Worm (Caenorhabditis elegans) whole organism, L1 larva: ENCODE data around the gene srj-23.

ENCODE experiments used
- C16A3.4 ChIP-seq: fragments of 150-350 bp; optimal IDR thresholded peaks from 2 replicates; lab custom pipeline; 2014; ENCODE audit warnings: missing biosample characterization, missing genetic modification characterization
- F16B12.6 ChIP-seq: fragments of 150-350 bp; optimal IDR thresholded peaks from 2 replicates; lab custom pipeline; 2014; ENCODE audit warnings: missing biosample characterization, missing genetic modification characterization
- aha-1 ChIP-seq: fragments of 150-350 bp; optimal IDR thresholded peaks from 2 replicates; lab custom pipeline; 2014; ENCODE audit warnings: missing biosample characterization, missing genetic modification characterization
- aly-2 ChIP-seq: fragments of 150-350 bp; optimal IDR thresholded peaks from 2 replicates; lab custom pipeline; 2014; ENCODE audit warnings: missing biosample characterization, missing genetic modification characterization
- ceh-63 ChIP-seq: fragments of 200-800 bp; sonication (Bioruptor generic); optimal IDR thresholded peaks from 2 replicates; lab custom pipeline; 2018; ENCODE audit warnings: mild to moderate bottlenecking, missing genetic modification characterization, missing compliant biosample characterization
- ceh-82 ChIP-seq, 3 experiments: fragments of 150-350 bp in 1 of 3; sonication (generic microtip) in 2 of 3; optimal IDR thresholded peaks; 2 replicates each; lab custom pipeline; 2014 to 2017; ENCODE audit warnings: missing biosample characterization in 3 of 3, missing genetic modification characterization in 3 of 3
- ceh-88 ChIP-seq: fragments of 200-800 bp; sonication (Bioruptor generic); IDR thresholded peaks from 2 replicates; pipeline ENCODE4 v1.3.6; 2022; ENCODE audit warnings: missing genetic modification characterization, missing compliant biosample characterization
- ceh-90 ChIP-seq: sonication (generic microtip); optimal IDR thresholded peaks from 2 replicates; lab custom pipeline; 2016; ENCODE audit warnings: missing genetic modification characterization, missing compliant biosample characterization
- ces-1 ChIP-seq: fragments of 150-350 bp; optimal IDR thresholded peaks from 2 replicates; lab custom pipeline; 2014; ENCODE audit warnings: missing biosample characterization, missing genetic modification reagents, missing genetic modification characterization
- dpl-1 ChIP-seq, 3 experiments: fragments of 150-350 bp in 2 of 3; sonication (generic microtip) in 1 of 3; optimal IDR thresholded peaks; 2 replicates each; lab custom pipeline; 2014 to 2017; ENCODE audit warnings: missing biosample characterization in 3 of 3, missing genetic modification characterization in 3 of 3, missing genetic modification reagents in 3 of 3
- dsc-1 ChIP-seq: sonication (generic microtip); optimal IDR thresholded peaks from 2 replicates; lab custom pipeline; 2016; ENCODE audit warnings: mild to moderate bottlenecking, missing genetic modification characterization, missing compliant biosample characterization
- efl-1 ChIP-seq, 4 experiments: fragments of 150-350 bp; optimal IDR thresholded peaks in 3 of 4; peaks in 1 of 4; 1 replicate in 1 of 4; 2 replicates in 3 of 4; lab custom pipeline; 2014; ENCODE audit warnings: missing biosample characterization in 2 of 4, missing genetic modification characterization in 2 of 4, missing genetic modification reagents in 2 of 4
- efl-3 ChIP-seq: fragments of 200-800 bp; sonication (Bioruptor generic); optimal IDR thresholded peaks from 2 replicates; lab custom pipeline; 2018; ENCODE audit warnings: mild to moderate bottlenecking, missing genetic modification characterization, missing compliant biosample characterization
- egl-13 ChIP-seq: sonication (generic microtip); optimal IDR thresholded peaks from 2 replicates; lab custom pipeline; 2016; ENCODE audit warnings: missing genotype, missing genetic modification reagents, missing genetic modification characterization, missing compliant biosample characterization
- elt-3 ChIP-seq, 6 experiments: fragments of 150-350 bp in 1 of 6; sonication (generic microtip); optimal IDR thresholded peaks; 2 replicates each; lab custom pipeline; 2017 to 2018; ENCODE audit warnings: missing biosample characterization in 6 of 6, missing genetic modification characterization in 6 of 6, inconsistent platforms in 1 of 6
- ets-5 ChIP-seq: fragments of 200-800 bp; sonication (Bioruptor generic); IDR thresholded peaks from 2 replicates; pipeline ENCODE4 v1.3.6; 2022; ENCODE audit warnings: missing genetic modification characterization, missing compliant biosample characterization
- fkh-10 ChIP-seq: sonication (generic microtip); optimal IDR thresholded peaks from 2 replicates; lab custom pipeline; 2017; ENCODE audit warnings: missing biosample characterization, missing genetic modification reagents, missing genetic modification characterization
- hlh-17 ChIP-seq: fragments of 200-800 bp; sonication (Bioruptor generic); optimal IDR thresholded peaks from 2 replicates; lab custom pipeline; 2018; ENCODE audit warnings: missing genetic modification characterization, mild to moderate bottlenecking, missing compliant biosample characterization, moderate library complexity, borderline replicate concordance
- hpl-2 ChIP-seq: fragments of 150-350 bp; optimal IDR thresholded peaks from 2 replicates; lab custom pipeline; 2014; ENCODE audit warnings: missing biosample characterization, missing genetic modification reagents, missing genetic modification characterization
- irx-1 ChIP-seq: sonication (generic microtip); optimal IDR thresholded peaks from 2 replicates; lab custom pipeline; 2016; ENCODE audit warnings: missing genetic modification characterization, missing compliant biosample characterization
- lin-14 ChIP-seq: fragments of 200-800 bp; sonication (Bioruptor generic); optimal IDR thresholded peaks from 2 replicates; lab custom pipeline; 2018; ENCODE audit warnings: mild to moderate bottlenecking, missing genetic modification characterization, moderate library complexity, missing compliant biosample characterization
- lin-15B ChIP-seq: fragments of 150-350 bp; sonication (generic microtip); optimal IDR thresholded peaks from 3 replicates; lab custom pipeline; 2014; ENCODE audit warnings: missing biosample characterization, missing genetic modification characterization
- lir-3 ChIP-seq: sonication (generic microtip); optimal IDR thresholded peaks from 2 replicates; lab custom pipeline; 2016; ENCODE audit warnings: mild to moderate bottlenecking, missing genetic modification characterization, moderate library complexity, missing compliant biosample characterization; ENCODE audit not compliant: poor library complexity
- lsy-2 ChIP-seq, 2 experiments: fragments of 150-350 bp; optimal IDR thresholded peaks; 2 replicates each; lab custom pipeline; 2014; ENCODE audit warnings: missing biosample characterization in 2 of 2, missing genetic modification characterization in 2 of 2
- mab-9 ChIP-seq: fragments of 200-800 bp; sonication (Bioruptor generic); IDR thresholded peaks from 2 replicates; pipeline ENCODE4 v1.3.6; 2022; ENCODE audit warnings: missing genetic modification reagents, missing genetic modification characterization, missing compliant biosample characterization
- mep-1 ChIP-seq: fragments of 150-350 bp; optimal IDR thresholded peaks from 2 replicates; lab custom pipeline; 2014; ENCODE audit warnings: missing biosample characterization, missing genetic modification characterization
- nhr-11 ChIP-seq: fragments of 150-350 bp; optimal IDR thresholded peaks from 2 replicates; lab custom pipeline; 2014; ENCODE audit warnings: missing biosample characterization, missing genetic modification characterization
- nhr-19 ChIP-seq: fragments of 200-800 bp; sonication (Bioruptor generic); conservative IDR thresholded peaks from 2 replicates; pipeline ENCODE4 v1.3.6; 2022; ENCODE audit warnings: missing genetic modification characterization, missing compliant biosample characterization
- nhr-237 ChIP-seq: fragments of 150-350 bp; optimal IDR thresholded peaks from 2 replicates; lab custom pipeline; 2014; ENCODE audit warnings: missing biosample characterization, missing genetic modification characterization
- nhr-47 ChIP-seq: sonication (generic microtip); optimal IDR thresholded peaks from 2 replicates; lab custom pipeline; 2016; ENCODE audit warnings: mild to moderate bottlenecking, missing genetic modification characterization, moderate library complexity, missing compliant biosample characterization
- nhr-71 ChIP-seq: sonication (generic microtip); optimal IDR thresholded peaks from 2 replicates; lab custom pipeline; 2016; ENCODE audit warnings: mild to moderate bottlenecking, missing genetic modification characterization, moderate library complexity, missing compliant biosample characterization
- nhr-84 ChIP-seq: sonication (generic microtip); optimal IDR thresholded peaks from 2 replicates; lab custom pipeline; 2017; ENCODE audit warnings: missing biosample characterization, missing genetic modification characterization
- nhr-85 ChIP-seq: sonication (generic microtip); peaks from one replicate; lab custom pipeline; 2016; ENCODE audit warnings: missing genetic modification characterization, inconsistent platforms, missing compliant biosample characterization
- nhr-90 ChIP-seq: sonication (generic microtip); optimal IDR thresholded peaks from 2 replicates; lab custom pipeline; 2016; ENCODE audit warnings: mild to moderate bottlenecking, missing genetic modification characterization, missing compliant biosample characterization; ENCODE audit not compliant: poor library complexity
- pax-3 ChIP-seq: fragments of 200-800 bp; sonication (Bioruptor generic); optimal IDR thresholded peaks from 2 replicates; lab custom pipeline; 2018; ENCODE audit warnings: mild to moderate bottlenecking, missing genetic modification characterization, moderate library complexity, missing compliant biosample characterization
- rnt-1 ChIP-seq: sonication (generic microtip); optimal IDR thresholded peaks from 2 replicates; lab custom pipeline; 2016; ENCODE audit warnings: mild to moderate bottlenecking, missing genetic modification characterization, moderate library complexity, missing compliant biosample characterization
- snpc-4 ChIP-seq: fragments of 150-350 bp; optimal IDR thresholded peaks from 2 replicates; lab custom pipeline; 2014; ENCODE audit warnings: missing biosample characterization, missing genetic modification characterization
- snu-23 ChIP-seq: sonication (generic microtip); optimal IDR thresholded peaks from 2 replicates; lab custom pipeline; 2016; ENCODE audit warnings: missing genetic modification characterization, missing compliant biosample characterization
- sox-4 ChIP-seq: sonication (generic microtip); optimal IDR thresholded peaks from 2 replicates; lab custom pipeline; 2016; ENCODE audit warnings: missing genetic modification characterization, missing compliant biosample characterization
- sup-37 ChIP-seq: fragments of 200-800 bp; sonication (Bioruptor generic); optimal IDR thresholded peaks from 2 replicates; lab custom pipeline; 2018; ENCODE audit warnings: mild to moderate bottlenecking, missing genetic modification characterization, missing compliant biosample characterization
- tlp-1 ChIP-seq: fragments of 150-350 bp; optimal IDR thresholded peaks from 2 replicates; lab custom pipeline; 2014; ENCODE audit warnings: missing biosample characterization, missing genetic modification characterization
- unc-86 ChIP-seq: sonication (generic microtip); optimal IDR thresholded peaks from 2 replicates; lab custom pipeline; 2016; ENCODE audit warnings: missing genetic modification characterization, missing compliant biosample characterization

srj-23 gene

ce11 chrV:1451334-1451733 is at the start of gene srj-23:
TSS of gene srj-23 (plus strand) at chrV:1451634.
- TF ChIP-seq lir-3 (tag; lab: Kevin White, UChicago) (no peak), rnt-1 (tag; lab: Kevin White, UChicago) (no peak), lin-15B (no peak), aha-1 (tag; lab: Kevin White, UChicago) (no peak), nhr-237 (tag; lab: Kevin White, UChicago) (no peak), nhr-90 (no peak), mab-9 (GFP tag; lab: Robert Waterston, UW) (0 out of 2 replicates have a peak, but pooled peaks have one; percentile 16)
- TF ChIP-seq, all 84 proteins: peak for 1

DNA sequence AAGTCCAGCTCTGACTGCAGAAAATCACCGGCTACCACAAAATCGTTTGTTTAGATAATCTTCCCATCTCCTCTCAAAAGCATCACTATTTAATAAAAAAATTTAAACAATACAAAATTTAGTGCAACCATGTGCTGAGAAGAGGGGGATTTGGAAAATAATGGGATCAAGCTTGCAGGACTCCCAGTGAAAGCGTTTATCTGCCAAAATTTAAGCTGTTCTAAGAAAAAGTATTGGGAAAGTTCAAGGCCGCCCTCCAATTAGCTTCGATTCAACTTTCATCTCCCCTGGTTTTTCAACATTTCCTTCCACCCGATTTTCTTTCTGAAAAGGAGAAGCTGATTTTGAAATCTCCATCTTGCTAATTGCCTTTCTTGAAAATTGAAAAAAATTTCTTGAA is 43.3 kb upstream of the srj-23 start:
- TF ChIP-seq dsc-1 (tag; lab: Kevin White, UChicago) (peak; percentile 57), nhr-85 (tag; lab: Kevin White, UChicago) (no peak), nhr-11 (tag; lab: Kevin White, UChicago) (no peak), tlp-1 (no peak), aha-1 (tag; lab: Kevin White, UChicago) (no peak), nhr-47 (tag; lab: Kevin White, UChicago) (peak; percentile 7), C16A3.4 (tag; lab: Kevin White, UChicago) (no peak), nhr-237 (tag; lab: Kevin White, UChicago) (no peak), mep-1 (tag; lab: Kevin White, UChicago) (no peak), sox-4 (tag; lab: Kevin White, UChicago) (peak; percentile 58)

DNA sequence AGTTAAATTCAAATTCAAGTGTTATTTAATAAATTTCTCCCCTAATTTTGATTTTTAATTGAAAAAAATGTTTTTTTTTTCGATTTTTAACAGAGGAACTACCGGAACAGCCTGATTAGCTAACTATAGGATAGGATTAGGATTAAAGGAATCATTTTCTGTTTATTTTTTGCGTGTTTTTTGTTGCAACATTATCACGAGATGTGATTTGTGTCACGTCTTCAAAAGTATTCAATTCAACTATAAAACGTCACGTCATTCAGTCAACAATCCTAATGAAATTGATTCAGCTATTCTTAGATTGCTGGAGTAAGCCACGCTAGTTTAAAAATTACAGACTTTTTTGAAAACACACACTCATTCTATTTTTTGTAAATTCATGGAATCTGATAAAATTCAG is 40.7 kb upstream of the srj-23 start:
- TF ChIP-seq tlp-1 (no peak), nhr-47 (tag; lab: Kevin White, UChicago) (peak; percentile 7), ces-1 (GFP tag; lab: Kevin White, UChicago) (no peak), hpl-2 (GFP tag; lab: Kevin White, UChicago) (no peak), dsc-1 (tag; lab: Kevin White, UChicago) (peak; percentile 83), sox-4 (tag; lab: Kevin White, UChicago) (peak; percentile 63), ets-5 (GFP tag; lab: Robert Waterston, UW) (no peak), nhr-84 (no peak), aha-1 (tag; lab: Kevin White, UChicago) (no peak), lsy-2 (tag; optimal IDR thresholded peaks at IDR 0.05; lab: Kevin White, UChicago) (no peak), lin-15B (no peak), mep-1 (tag; lab: Kevin White, UChicago) (no peak), efl-3 (GFP tag; lab: Kevin White, UChicago) (no peak), ceh-82 (tag; optimal IDR thresholded peaks at IDR 0.05; lab: Kevin White, UChicago) (no peak), sup-37 (GFP tag; lab: Kevin White, UChicago) (no peak), nhr-71 (peak; percentile 17), pax-3 (tag; lab: Kevin White, UChicago) (peak; percentile 62), F16B12.6 (tag; lab: Kevin White, UChicago) (no peak), unc-86 (no peak), ceh-90 (no peak), irx-1 (no peak), aly-2 (tag; lab: Kevin White, UChicago) (no peak)

DNA sequence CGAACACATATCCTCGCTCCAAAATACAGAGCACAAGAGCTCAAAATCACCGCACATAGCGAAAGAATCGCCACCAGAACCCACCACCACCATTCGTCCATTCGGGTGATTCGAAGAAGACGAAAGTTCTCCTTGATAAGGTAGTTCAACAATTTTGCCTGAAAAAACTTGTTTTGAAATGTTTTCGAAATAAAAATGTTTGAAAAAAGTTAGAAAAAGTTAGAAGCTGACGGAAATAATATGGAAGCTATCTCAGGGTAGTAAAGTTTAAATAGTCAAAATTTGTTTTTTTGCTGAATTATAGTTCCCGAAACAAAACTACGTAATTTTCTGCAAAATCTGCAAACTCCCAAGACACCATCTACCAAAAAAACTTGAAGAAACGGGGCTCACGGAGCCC is 40.0 kb upstream of the srj-23 start, which contains the start of gene snt-5:
Gene snt-5 (minus strand): TSS at position 101 of the 400 bp plus-strand sequence.
- TF ChIP-seq snpc-4 (tag; lab: Kevin White, UChicago) (no peak), efl-1 (optimal IDR thresholded peaks at IDR 0.05; lab: Kevin White, UChicago) (no peak), efl-1 (GFP tag; optimal IDR thresholded peaks at IDR 0.05 in 1 of 2; lab: Kevin White, UChicago) (peak in 1 of 2 experiments; percentile 36)

ce11 chrV:1414615-1415433 is 36.6 kb upstream of the srj-23 start:
- TF ChIP-seq egl-13 (peak; percentile 88), ceh-63 (no peak), elt-3 (tag; optimal IDR thresholded peaks at IDR 0.05; lab: Kevin White, UChicago) (no peak), nhr-47 (tag; lab: Kevin White, UChicago) (peak; percentile 50), lin-14 (GFP tag; lab: Kevin White, UChicago) (peak; percentile 61), nhr-85 (tag; lab: Kevin White, UChicago) (no peak), ceh-88 (no peak), dpl-1 (GFP tag; optimal IDR thresholded peaks at IDR 0.05; lab: Kevin White, UChicago) (no peak), nhr-19 (GFP tag; lab: Robert Waterston, UW) (no peak), fkh-10 (GFP tag; lab: Kevin White, UChicago) (no peak), ceh-90 (no peak), ceh-82 (tag; optimal IDR thresholded peaks at IDR 0.05; lab: Kevin White, UChicago) (no peak), hlh-17 (GFP tag; lab: Kevin White, UChicago) (no peak), snu-23 (GFP tag; lab: Kevin White, UChicago) (no peak)
